Worm (Caenorhabditis elegans) whole organism, late embryonic: ENCODE data around the gene C06C6.9.

Experiments used
- C08G9.2 ChIP-seq: sonication (generic microtip); optimal IDR thresholded peaks from 2 replicates; lab custom pipeline; 2016; ENCODE audit warnings: mild to moderate bottlenecking, missing genetic modification characterization, moderate library complexity, missing compliant biosample characterization
- C38D4.7 ChIP-seq: fragments of 200-800 bp; sonication (Bioruptor generic); optimal IDR thresholded peaks from 2 replicates; lab custom pipeline; 2018; ENCODE audit warnings: mild to moderate bottlenecking, missing genetic modification characterization, moderate library complexity, missing compliant biosample characterization
- F13H6.1 ChIP-seq: sonication (generic microtip); optimal IDR thresholded peaks from 2 replicates; lab custom pipeline; 2016; ENCODE audit warnings: missing genetic modification characterization, missing compliant biosample characterization
- K09A11.1 ChIP-seq: sonication (generic microtip); optimal IDR thresholded peaks from 2 replicates; lab custom pipeline; 2017; ENCODE audit warnings: antibody characterized with exemption, mild to moderate bottlenecking, missing genetic modification characterization, missing compliant biosample characterization; ENCODE audit not compliant: insufficient read depth
- Y22D7AL.16 ChIP-seq: sonication (generic microtip); optimal IDR thresholded peaks from 2 replicates; lab custom pipeline; 2016; ENCODE audit warnings: missing genetic modification characterization, missing compliant biosample characterization
- ceh-18 ChIP-seq: sonication (generic microtip); optimal IDR thresholded peaks from 2 replicates; lab custom pipeline; 2016; ENCODE audit warnings: missing genetic modification characterization, missing compliant biosample characterization
- ceh-22 ChIP-seq: sonication (generic microtip); optimal IDR thresholded peaks from 2 replicates; lab custom pipeline; 2017; ENCODE audit warnings: missing biosample characterization, missing genetic modification characterization
- ceh-30 ChIP-seq: fragments of 150-350 bp; optimal IDR thresholded peaks from 2 replicates; lab custom pipeline; 2014; ENCODE audit warnings: missing biosample characterization, missing genetic modification characterization
- ceh-31 ChIP-seq: sonication (generic microtip); optimal IDR thresholded peaks from 2 replicates; lab custom pipeline; 2016; ENCODE audit warnings: missing genetic modification characterization, missing compliant biosample characterization
- ceh-34 ChIP-seq: sonication (generic microtip); optimal IDR thresholded peaks from 2 replicates; lab custom pipeline; 2016; ENCODE audit warnings: mild to moderate bottlenecking, missing genetic modification characterization, missing compliant biosample characterization
- ceh-48 ChIP-seq: sonication (generic microtip); optimal IDR thresholded peaks from 2 replicates; lab custom pipeline; 2016; ENCODE audit warnings: missing genetic modification characterization, inconsistent platforms, missing compliant biosample characterization
- ceh-9 ChIP-seq: sonication (generic microtip); optimal IDR thresholded peaks from 2 replicates; lab custom pipeline; 2016; ENCODE audit warnings: mild to moderate bottlenecking, missing genetic modification characterization, inconsistent platforms, missing compliant biosample characterization
- dve-1 ChIP-seq: sonication (generic microtip); optimal IDR thresholded peaks from 2 replicates; lab custom pipeline; 2017; ENCODE audit warnings: antibody characterized with exemption, mild to moderate bottlenecking, missing genetic modification characterization, missing compliant biosample characterization
- elt-2 ChIP-seq: sonication (generic microtip); optimal IDR thresholded peaks from 2 replicates; lab custom pipeline; 2016; ENCODE audit warnings: missing genetic modification reagents, missing genetic modification characterization, missing compliant biosample characterization
- elt-4 ChIP-seq: sonication (generic microtip); optimal IDR thresholded peaks from 2 replicates; lab custom pipeline; 2016; ENCODE audit warnings: missing genetic modification characterization, missing compliant biosample characterization
- eyg-1 ChIP-seq: sonication (generic microtip); optimal IDR thresholded peaks from 2 replicates; lab custom pipeline; 2016; ENCODE audit warnings: missing genotype, missing genetic modification characterization, missing compliant biosample characterization
- fkh-10 ChIP-seq: fragments of 150-350 bp; optimal IDR thresholded peaks from 2 replicates; lab custom pipeline; 2014; ENCODE audit warnings: missing biosample characterization, missing genetic modification reagents, missing genetic modification characterization
- fkh-6 ChIP-seq: sonication (generic microtip); optimal IDR thresholded peaks from 2 replicates; lab custom pipeline; 2016; ENCODE audit warnings: missing genetic modification characterization, missing compliant biosample characterization
- gmeb-2 ChIP-seq: sonication (generic microtip); optimal IDR thresholded peaks from 2 replicates; lab custom pipeline; 2016; ENCODE audit warnings: missing genetic modification characterization, inconsistent platforms, missing compliant biosample characterization
- hlh-13 ChIP-seq: fragments of 200-800 bp; sonication (Bioruptor generic); optimal IDR thresholded peaks from 2 replicates; lab custom pipeline; 2018; ENCODE audit warnings: mild to moderate bottlenecking, missing genetic modification characterization, missing compliant biosample characterization
- hlh-15 ChIP-seq: sonication (generic microtip); optimal IDR thresholded peaks from 2 replicates; lab custom pipeline; 2016; ENCODE audit warnings: missing genetic modification characterization, missing compliant biosample characterization
- hlh-30 ChIP-seq: sonication (generic microtip); optimal IDR thresholded peaks from 2 replicates; lab custom pipeline; 2017; ENCODE audit warnings: antibody characterized with exemption, missing genetic modification characterization, missing compliant biosample characterization; ENCODE audit not compliant: insufficient read depth
- hlh-6 ChIP-seq: sonication (generic microtip); optimal IDR thresholded peaks from 2 replicates; lab custom pipeline; 2016; ENCODE audit warnings: missing genotype, missing genetic modification characterization, missing compliant biosample characterization
- hlh-8 ChIP-seq: sonication (generic microtip); optimal IDR thresholded peaks from 2 replicates; lab custom pipeline; 2016; ENCODE audit warnings: missing genotype, missing genetic modification characterization, missing compliant biosample characterization
- lin-11 ChIP-seq: fragments of 200-800 bp; sonication (Bioruptor generic); optimal IDR thresholded peaks from 2 replicates; lab custom pipeline; 2018; ENCODE audit warnings: mild to moderate bottlenecking, missing genetic modification characterization, missing compliant biosample characterization
- madf-2 ChIP-seq: sonication (generic microtip); optimal IDR thresholded peaks from 2 replicates; lab custom pipeline; 2017; ENCODE audit warnings: missing genetic modification characterization, missing compliant biosample characterization
- nfya-1 ChIP-seq: sonication (generic microtip); optimal IDR thresholded peaks from 2 replicates; lab custom pipeline; 2017; ENCODE audit warnings: missing genetic modification characterization, mild to moderate bottlenecking, missing compliant biosample characterization, antibody characterized with exemption, moderate library complexity
- nhr-232 ChIP-seq: sonication (generic microtip); optimal IDR thresholded peaks from 2 replicates; lab custom pipeline; 2016; ENCODE audit warnings: missing genetic modification characterization, missing compliant biosample characterization
- npax-4 ChIP-seq: sonication (generic microtip); optimal IDR thresholded peaks from 2 replicates; lab custom pipeline; 2016; ENCODE audit warnings: missing genetic modification characterization, missing compliant biosample characterization
- pag-3 ChIP-seq: sonication (generic microtip); optimal IDR thresholded peaks from 2 replicates; lab custom pipeline; 2016; ENCODE audit warnings: missing compliant biosample characterization, missing genetic modification characterization, borderline replicate concordance
- pat-9 ChIP-seq: fragments of 200-800 bp; sonication (Bioruptor generic); optimal IDR thresholded peaks from 2 replicates; lab custom pipeline; 2018; ENCODE audit warnings: mild to moderate bottlenecking, missing genetic modification characterization, moderate library complexity, missing compliant biosample characterization
- pha-4 ChIP-seq: fragments of 150-350 bp; optimal IDR thresholded peaks from 2 replicates; lab custom pipeline; 2018; ENCODE audit warnings: missing biosample characterization, missing genetic modification reagents, missing genetic modification characterization
- pqm-1 ChIP-seq: sonication (generic microtip); optimal IDR thresholded peaks from 2 replicates; lab custom pipeline; 2016; ENCODE audit warnings: missing genetic modification characterization, missing compliant biosample characterization
- pros-1 ChIP-seq: fragments of 150-350 bp; optimal IDR thresholded peaks from 2 replicates; lab custom pipeline; 2014; ENCODE audit warnings: missing biosample characterization, missing genetic modification reagents, missing genetic modification characterization
- ref-2 ChIP-seq: sonication (generic microtip); optimal IDR thresholded peaks from 2 replicates; lab custom pipeline; 2016; ENCODE audit warnings: missing genetic modification characterization, missing compliant biosample characterization
- sox-2 ChIP-seq: fragments of 200-800 bp; sonication (Bioruptor generic); IDR thresholded peaks from 2 replicates; pipeline ENCODE4 v1.3.6; 2022; ENCODE audit warnings: missing genetic modification reagents, missing genetic modification characterization, missing compliant biosample characterization
- sox-4 ChIP-seq: sonication (generic microtip); optimal IDR thresholded peaks from 2 replicates; lab custom pipeline; 2017; ENCODE audit warnings: mild to moderate bottlenecking, missing genetic modification characterization, inconsistent platforms, missing compliant biosample characterization
- tbx-2 ChIP-seq: sonication (generic microtip); optimal IDR thresholded peaks from 2 replicates; lab custom pipeline; 2016; ENCODE audit warnings: missing genetic modification characterization, missing compliant biosample characterization
- ttx-3 ChIP-seq: sonication (generic microtip); optimal IDR thresholded peaks from 2 replicates; lab custom pipeline; 2016; ENCODE audit warnings: missing genetic modification reagents, missing genetic modification characterization, missing compliant biosample characterization
- unc-55 ChIP-seq: sonication (generic microtip); optimal IDR thresholded peaks from 2 replicates; lab custom pipeline; 2017; ENCODE audit warnings: missing biosample characterization, missing genetic modification reagents, missing genetic modification characterization
- unc-86 ChIP-seq: sonication (generic microtip); optimal IDR thresholded peaks from 2 replicates; lab custom pipeline; 2016; ENCODE audit warnings: missing genetic modification characterization, missing compliant biosample characterization
- zip-5 ChIP-seq: sonication (generic microtip); optimal IDR thresholded peaks from 2 replicates; lab custom pipeline; 2016; ENCODE audit warnings: missing genetic modification characterization, missing compliant biosample characterization

C06C6.9 gene

DNA sequence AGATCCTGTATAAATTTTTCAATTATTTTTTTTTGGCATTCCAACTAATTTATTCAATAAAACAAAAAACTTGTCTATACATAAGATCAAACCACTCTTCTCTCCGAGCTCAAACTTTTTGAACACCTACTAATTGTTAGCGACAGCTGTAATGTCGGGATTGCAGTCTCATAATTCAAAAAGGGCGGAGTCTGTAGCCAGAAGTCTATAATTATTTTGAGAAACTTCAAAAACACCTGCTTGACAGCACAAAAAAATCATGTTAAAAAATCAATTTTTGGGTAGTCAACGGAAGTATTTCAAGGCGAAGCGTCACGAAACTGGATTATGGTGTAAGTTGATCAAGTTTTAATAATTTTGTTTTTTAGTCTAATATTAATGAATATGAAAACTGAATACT, 23.5 kb upstream of the C06C6.9 start, which contains the start of gene srx-44:
Gene srx-44, plus strand, starts transcription at position 301 of the 400 bp plus-strand sequence.
- no peak for TF ChIP-seq sox-2 (GFP tag; lab: Robert Waterston, UW)
- no peak for TF ChIP-seq K09A11.1 (tag; lab: Kevin White, UChicago)
- no peak for TF ChIP-seq gmeb-2 (tag; lab: Kevin White, UChicago)
- no peak for TF ChIP-seq hlh-30
- no peak for TF ChIP-seq hlh-8 (tag; lab: Kevin White, UChicago)
- TF ChIP-seq elt-4 (tag; lab: Kevin White, UChicago): no peak
- TF ChIP-seq ceh-48: no peak
- TF ChIP-seq npax-4: no peak
- no peak for TF ChIP-seq hlh-13 (GFP tag; lab: Kevin White, UChicago)
- TF ChIP-seq sox-4 (tag; lab: Kevin White, UChicago): no peak
- no peak for TF ChIP-seq unc-55 (GFP tag; lab: Kevin White, UChicago)
- no peak for TF ChIP-seq ceh-18 (tag; lab: Kevin White, UChicago)
- no peak for TF ChIP-seq pag-3 (tag; lab: Kevin White, UChicago)
- TF ChIP-seq tbx-2 (tag; lab: Kevin White, UChicago): no peak

DNA sequence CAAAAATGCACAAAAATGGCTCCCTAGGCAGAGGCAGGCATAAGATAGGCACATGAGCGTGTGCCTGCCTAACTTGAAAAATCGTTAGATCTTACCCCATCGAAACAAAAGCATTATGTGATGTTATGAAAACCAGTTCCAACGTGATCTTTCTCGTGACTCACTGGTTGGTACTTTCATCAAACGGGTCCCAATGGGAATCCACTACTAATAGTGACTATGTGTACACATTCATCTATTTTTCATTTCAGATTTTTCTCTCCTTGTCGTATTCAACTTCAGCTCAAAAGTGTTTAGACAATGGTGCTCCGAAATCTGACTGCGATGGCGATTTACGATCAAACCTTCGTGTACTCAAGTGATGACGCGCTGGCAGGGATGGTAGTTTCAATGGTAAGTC, 21.1 kb upstream of the C06C6.9 start, which contains the start of gene srx-43:
Gene srx-43, plus strand, starts transcription at position 301 of the 400 bp plus-strand sequence.
- TF ChIP-seq nfya-1 (tag; lab: Kevin White, UChicago) (no peak), ceh-34 (no peak), ttx-3 (no peak), Y22D7AL.16 (tag; lab: Kevin White, UChicago) (no peak), hlh-6 (tag; lab: Kevin White, UChicago) (no peak), lin-11 (no peak), C08G9.2 (tag; lab: Kevin White, UChicago) (no peak), elt-4 (tag; lab: Kevin White, UChicago) (no peak), hlh-30 (no peak), madf-2 (tag; lab: Kevin White, UChicago) (no peak), pros-1 (tag; lab: Kevin White, UChicago) (no peak), tbx-2 (tag; lab: Kevin White, UChicago) (no peak), eyg-1 (tag; lab: Kevin White, UChicago) (no peak), ceh-31 (tag; lab: Kevin White, UChicago) (no peak), npax-4 (no peak), pag-3 (tag; lab: Kevin White, UChicago) (no peak), fkh-6 (tag; lab: Kevin White, UChicago) (no peak), ceh-9 (no peak)
- TF ChIP-seq, all 69 proteins: peak for 0

DNA sequence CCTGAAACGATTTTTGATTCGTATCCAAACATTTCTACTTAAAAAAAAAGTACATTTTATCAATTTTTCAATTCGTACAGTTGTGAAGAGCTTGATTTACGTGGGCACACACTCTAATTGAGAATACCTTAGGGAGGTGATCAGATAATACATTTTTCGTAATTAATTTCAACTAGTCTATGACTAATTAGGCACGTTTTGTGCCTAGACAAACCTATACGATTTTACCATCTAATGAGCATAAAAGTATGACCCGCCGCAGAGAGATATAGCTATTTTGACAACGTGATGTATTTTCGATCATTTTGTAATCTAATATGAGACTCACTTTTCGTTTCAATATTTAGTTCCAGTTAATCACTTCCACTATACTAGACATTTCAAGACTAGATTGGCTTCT, 20.4 kb upstream of the C06C6.9 start:
- no peak for TF ChIP-seq ref-2 (tag; lab: Kevin White, UChicago)
- TF ChIP-seq dve-1 (tag; lab: Kevin White, UChicago): no peak
- TF ChIP-seq madf-2 (tag; lab: Kevin White, UChicago): no peak
- TF ChIP-seq ceh-22 (tag; lab: Kevin White, UChicago): no peak
- TF ChIP-seq pat-9 (tag; lab: Kevin White, UChicago): no peak
- no peak for TF ChIP-seq eyg-1 (tag; lab: Kevin White, UChicago)
- TF ChIP-seq ceh-30 (tag; lab: Kevin White, UChicago): no peak
- no peak for TF ChIP-seq pha-4

DNA sequence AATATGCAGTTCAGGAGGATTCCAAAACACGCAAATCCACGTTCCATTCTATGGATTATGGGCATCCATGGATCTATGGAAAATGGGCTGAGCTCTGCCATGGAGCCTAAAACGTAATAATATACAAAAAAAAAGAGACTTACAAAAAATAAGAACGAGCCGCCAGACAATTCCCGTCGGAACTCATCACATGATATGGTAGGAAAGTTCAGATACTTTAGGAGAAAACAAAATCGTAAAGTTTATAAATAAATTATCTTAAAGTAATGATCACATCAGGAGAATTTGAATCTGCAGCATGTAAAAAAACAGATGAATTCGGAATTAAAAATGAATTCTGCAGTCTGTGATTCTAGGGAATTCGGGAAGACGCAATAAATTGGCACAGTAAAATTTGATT, 19.1 kb upstream of the C06C6.9 start, which contains the start of gene str-232:
Gene str-232, minus strand, starts transcription at position 101 of the 400 bp plus-strand sequence.
- TF ChIP-seq pqm-1 (tag; lab: Kevin White, UChicago) (no peak), zip-5 (no peak), madf-2 (tag; lab: Kevin White, UChicago) (no peak), Y22D7AL.16 (tag; lab: Kevin White, UChicago) (no peak), fkh-6 (tag; lab: Kevin White, UChicago) (no peak), C38D4.7 (GFP tag; lab: Kevin White, UChicago) (no peak), unc-55 (GFP tag; lab: Kevin White, UChicago) (no peak), fkh-10 (no peak), unc-86 (tag; lab: Kevin White, UChicago) (no peak), sox-4 (tag; lab: Kevin White, UChicago) (no peak), F13H6.1 (no peak), C08G9.2 (tag; lab: Kevin White, UChicago) (no peak), nhr-232 (no peak), pha-4 (no peak), elt-2 (tag; lab: Kevin White, UChicago) (no peak), hlh-15 (no peak), eyg-1 (tag; lab: Kevin White, UChicago) (no peak), ceh-22 (tag; lab: Kevin White, UChicago) (no peak)
